Fruit fly (Drosophila melanogaster): Measurements from ENCODE around the gene CG10559.

The CG10559 gene

dm6 chr3R:25305822-25306544 is 9.9 kb downstream of the CG10559 start:
- TF ChIP-seq CG7372 (GFP tag; IDR thresholded peaks at IDR 0.05) (no peak), lab (GFP tag; optimal IDR thresholded peaks at IDR 0.05) (peak; percentile 19), Med (GFP tag) (peak; percentile 63), sug (tag; optimal IDR thresholded peaks at IDR 0.05) (peak; percentile 74), CG31441 (GFP tag; IDR thresholded peaks at IDR 0.05) (no peak), sd (tag; optimal IDR thresholded peaks at IDR 0.05) (peak; percentile 70), BtbVII (GFP tag; optimal IDR thresholded peaks at IDR 0.05) (peak; percentile 58), exex (tag; optimal IDR thresholded peaks at IDR 0.05) (peak; percentile 99), mirr (GFP tag; optimal IDR thresholded peaks at IDR 0.05) (peak; percentile 40), chinmo (GFP tag; IDR thresholded peaks at IDR 0.05; ENCODE audit: partially characterized antibody) (0 out of 4 replicates have a peak, but pooled peaks have one; percentile 64), E2f2 (GFP tag; IDR thresholded peaks at IDR 0.05) (no peak), CG34376 (GFP tag; optimal IDR thresholded peaks at IDR 0.05) (peak; percentile 48), grn (GFP tag; optimal IDR thresholded peaks at IDR 0.05) (peak; percentile 40)

- TF ChIP-seq CG14441 (GFP tag; IDR thresholded peaks at IDR 0.05): no peak; the same call in 1 of the 2 replicates
- TF ChIP-seq eyg (GFP tag; optimal IDR thresholded peaks at IDR 0.05): no peak
- no peak for TF ChIP-seq CG31388 (GFP tag; optimal IDR thresholded peaks at IDR 0.05)
- TF ChIP-seq CG3726 (GFP tag; IDR thresholded peaks at IDR 0.05): no peak
- TF ChIP-seq CG12219 (GFP tag; optimal IDR thresholded peaks at IDR 0.05): no peak
- no peak for TF ChIP-seq Xrp1 (GFP tag; IDR thresholded peaks at IDR 0.05)
- no peak for TF ChIP-seq HLH54F (GFP tag; optimal IDR thresholded peaks at IDR 0.05)
- TF ChIP-seq danr (GFP tag; IDR thresholded peaks at IDR 0.05): no peak
- TF ChIP-seq CG11247 (GFP tag; IDR thresholded peaks at IDR 0.05): no peak
- no peak for TF ChIP-seq CG6689 (GFP tag; IDR thresholded peaks at IDR 0.05)
- no peak for TF ChIP-seq kah (GFP tag; optimal IDR thresholded peaks at IDR 0.05)
- no peak for TF ChIP-seq fd102C (GFP tag; optimal IDR thresholded peaks at IDR 0.05)
- TF ChIP-seq mirr (GFP tag; optimal IDR thresholded peaks at IDR 0.05): peak; percentile 30
- TF ChIP-seq row (GFP tag; IDR thresholded peaks at IDR 0.05): no peak
- no peak for TF ChIP-seq CG6175 (GFP tag; IDR thresholded peaks at IDR 0.05)
- no peak for TF ChIP-seq CG10147 (GFP tag; optimal IDR thresholded peaks at IDR 0.05)
- TF ChIP-seq cad (GFP tag; optimal IDR thresholded peaks at IDR 0.05): no peak
- TF ChIP-seq HLHmδ (GFP tag; optimal IDR thresholded peaks at IDR 0.05): no peak
- no peak for TF ChIP-seq inv (GFP tag; IDR thresholded peaks at IDR 0.05; ENCODE audit: partially characterized antibody)
- TF ChIP-seq CG4424 (GFP tag; optimal IDR thresholded peaks at IDR 0.05): no peak
- TF ChIP-seq CG34422 (GFP tag; IDR thresholded peaks at IDR 0.05): no peak
- TF ChIP-seq vfl (GFP tag; optimal IDR thresholded peaks at IDR 0.05): no peak
- no peak for TF ChIP-seq CG8089 (GFP tag; optimal IDR thresholded peaks at IDR 0.05)
- TF ChIP-seq CG9817 (tag; optimal IDR thresholded peaks at IDR 0.05): no peak
- no peak for TF ChIP-seq fd64A (GFP tag; optimal IDR thresholded peaks at IDR 0.05)
- TF ChIP-seq CG9437 (GFP tag; optimal IDR thresholded peaks at IDR 0.05): no peak
- TF ChIP-seq Oli (tag; optimal IDR thresholded peaks at IDR 0.05): no peak
- peak; percentile 44 to 82 for TF ChIP-seq Trl (optimal IDR thresholded peaks at IDR 0.05)
- TF ChIP-seq Trl (GFP tag; optimal IDR thresholded peaks at IDR 0.05): no peak
- TF ChIP-seq nau (GFP tag; optimal IDR thresholded peaks at IDR 0.05): no peak
- no peak for TF ChIP-seq CG15479 (GFP tag; optimal IDR thresholded peaks at IDR 0.05)
- peak; percentile 73 for TF ChIP-seq Jarid2 (GFP tag; optimal IDR thresholded peaks at IDR 0.05)
- TF ChIP-seq eve (GFP tag; optimal IDR thresholded peaks at IDR 0.05): no peak
- no peak for TF ChIP-seq CG4820 (GFP tag; optimal IDR thresholded peaks at IDR 0.05)
- no peak for TF ChIP-seq CG18599 (GFP tag; optimal IDR thresholded peaks at IDR 0.05)
- peak; percentile 36 for TF ChIP-seq CG13894 (tag; optimal IDR thresholded peaks at IDR 0.05)
- no peak for TF ChIP-seq bcd (GFP tag; optimal IDR thresholded peaks at IDR 0.05)
These were observed 12.0 kb downstream of the CG10559 start, which contains the start of gene CG31436 for dm6 chr3R:25303857-25304440. TSS of gene CG31436 (plus strand) at chr3R:25304137.

Measured in whole organism, embryonic.